Worm (Caenorhabditis elegans) whole organism, L1 larva: ENCODE results near the gene Y39B6A.41.
"Not testable (repeated sequence)": the region's sequence is repeated elsewhere in the genome, so short reads cannot be mapped to it uniquely, and the experiment has no call there.

ENCODE experiments used
- F16B12.6 ChIP-seq: fragments of 150-350 bp; optimal IDR thresholded peaks from 2 replicates; lab custom pipeline; 2014; ENCODE audit warnings: missing biosample characterization, missing genetic modification characterization
- ama-1 ChIP-seq: fragments of 150-350 bp; optimal IDR thresholded peaks from 2 replicates; lab custom pipeline; 2014
- lsy-2 ChIP-seq, 2 experiments: fragments of 150-350 bp; optimal IDR thresholded peaks; 2 replicates each; lab custom pipeline; 2014; ENCODE audit warnings: missing biosample characterization in 2 of 2, missing genetic modification characterization in 2 of 2
- nhr-90 ChIP-seq: sonication (generic microtip); optimal IDR thresholded peaks from 2 replicates; lab custom pipeline; 2016; ENCODE audit warnings: mild to moderate bottlenecking, missing genetic modification characterization, missing compliant biosample characterization; ENCODE audit not compliant: poor library complexity
- rnt-1 ChIP-seq: sonication (generic microtip); optimal IDR thresholded peaks from 2 replicates; lab custom pipeline; 2016; ENCODE audit warnings: mild to moderate bottlenecking, missing genetic modification characterization, moderate library complexity, missing compliant biosample characterization

ce11 chrV:19014273-19014672, 36.5 kb upstream of the Y39B6A.41 start, which contains the start of gene Y39B6A.30:
- not testable (repeated sequence) for TF ChIP-seq F16B12.6 (tag; lab: Kevin White, UChicago); nhr-90 (tag; lab: Kevin White, UChicago); lsy-2 (tag; optimal IDR thresholded peaks at IDR 0.05; lab: Kevin White, UChicago); rnt-1 (tag; lab: Kevin White, UChicago); ama-1 (lab: Kevin White, UChicago)
